Worm (Caenorhabditis elegans) whole organism, young adult: Measurements from ENCODE around the gene tyra-2.

ENCODE experiments used
- B0019.2 ChIP-seq: fragments of 200-800 bp; sonication (Bioruptor generic); conservative IDR thresholded peaks from 2 replicates; pipeline ENCODE4 v1.3.6; 2022; ENCODE audit warnings: missing genetic modification reagents, missing genetic modification characterization, missing compliant biosample characterization
- B0261.1 ChIP-seq: sonication (generic microtip); optimal IDR thresholded peaks from 2 replicates; lab custom pipeline; 2016; ENCODE audit warnings: mild to moderate bottlenecking, missing genetic modification characterization, moderate library complexity, missing compliant biosample characterization
- C06A6.2 ChIP-seq: fragments of 200-800 bp; sonication (Bioruptor generic); conservative IDR thresholded peaks from 2 replicates; pipeline ENCODE4 v1.3.6; 2022; ENCODE audit warnings: missing genetic modification characterization, missing compliant biosample characterization
- C17E4.6 ChIP-seq: fragments of 200-800 bp; sonication (Bioruptor generic); IDR thresholded peaks from 2 replicates; pipeline ENCODE4 v1.3.6; 2022; ENCODE audit warnings: missing genetic modification reagents, missing genetic modification characterization, missing compliant biosample characterization
- F10E7.11 ChIP-seq: sonication (generic microtip); optimal IDR thresholded peaks from 2 replicates; lab custom pipeline; 2017; ENCODE audit warnings: mild to moderate bottlenecking, missing genetic modification characterization, moderate library complexity, missing compliant biosample characterization
- F49E8.2 ChIP-seq: sonication (generic microtip); optimal IDR thresholded peaks from 3 replicates; lab custom pipeline; 2017; ENCODE audit warnings: missing genetic modification characterization, mild to moderate bottlenecking, missing compliant biosample characterization, antibody characterized with exemption, moderate library complexity; ENCODE audit not compliant: insufficient read depth
- T26A5.8 ChIP-seq: sonication (generic microtip); optimal IDR thresholded peaks from 2 replicates; lab custom pipeline; 2016; ENCODE audit warnings: missing genetic modification characterization, missing compliant biosample characterization
- Y53F4B.3 ChIP-seq: fragments of 200-800 bp; sonication (Bioruptor generic); IDR thresholded peaks from 2 replicates; pipeline ENCODE4 v1.3.6; 2022; ENCODE audit warnings: missing genetic modification reagents, missing genetic modification characterization, missing compliant biosample characterization
- Y53G8AR.9 ChIP-seq: fragments of 200-800 bp; sonication (Bioruptor generic); conservative IDR thresholded peaks from 2 replicates; pipeline ENCODE4 v1.3.6; 2022; ENCODE audit warnings: missing genetic modification reagents, missing genetic modification characterization, missing compliant biosample characterization
- ZK185.1 ChIP-seq: sonication (generic microtip); optimal IDR thresholded peaks from 2 replicates; lab custom pipeline; 2016; ENCODE audit warnings: mild to moderate bottlenecking, missing genetic modification characterization, missing compliant biosample characterization; ENCODE audit not compliant: poor library complexity, severe bottlenecking
- atf-7 ChIP-seq: sonication (generic microtip); optimal IDR thresholded peaks from 2 replicates; lab custom pipeline; 2017; ENCODE audit warnings: mild to moderate bottlenecking, missing genetic modification characterization, missing compliant biosample characterization
- athp-1 ChIP-seq: sonication (generic microtip); optimal IDR thresholded peaks from 2 replicates; lab custom pipeline; 2017; ENCODE audit warnings: mild to moderate bottlenecking, missing genetic modification characterization, missing compliant biosample characterization
- attf-5 ChIP-seq: fragments of 200-800 bp; sonication (Bioruptor generic); optimal IDR thresholded peaks from 2 replicates; lab custom pipeline; 2018; ENCODE audit warnings: mild to moderate bottlenecking, missing genetic modification characterization, missing compliant biosample characterization
- ceh-40 ChIP-seq: fragments of 200-800 bp; sonication (Bioruptor generic); IDR thresholded peaks from 2 replicates; pipeline ENCODE4 v1.3.6; 2022; ENCODE audit warnings: missing genetic modification characterization, missing compliant biosample characterization
- ceh-58 ChIP-seq: fragments of 200-800 bp; sonication (Bioruptor generic); IDR thresholded peaks from 2 replicates; pipeline ENCODE4 v1.3.6; 2022; ENCODE audit warnings: missing genetic modification characterization, missing compliant biosample characterization
- ceh-79 ChIP-seq: sonication (generic microtip); optimal IDR thresholded peaks from 2 replicates; lab custom pipeline; 2017; ENCODE audit warnings: mild to moderate bottlenecking, missing genetic modification characterization, missing compliant biosample characterization
- ceh-91 ChIP-seq: fragments of 200-800 bp; sonication (Bioruptor generic); IDR thresholded peaks from 2 replicates; pipeline ENCODE4 v1.3.6; 2022; ENCODE audit warnings: missing genetic modification reagents, missing genetic modification characterization, missing compliant biosample characterization
- chd-7 ChIP-seq: sonication (generic microtip); optimal IDR thresholded peaks from 2 replicates; lab custom pipeline; 2016; ENCODE audit warnings: mild to moderate bottlenecking, missing genetic modification characterization, moderate library complexity, missing compliant biosample characterization
- die-1 ChIP-seq: sonication (generic microtip); optimal IDR thresholded peaks from 2 replicates; lab custom pipeline; 2016; ENCODE audit warnings: missing genotype, mild to moderate bottlenecking, missing genetic modification characterization, missing compliant biosample characterization
- efl-1 ChIP-seq: fragments of 150-350 bp; optimal IDR thresholded peaks from 2 replicates; lab custom pipeline; 2014; ENCODE audit warnings: missing biosample characterization, missing genetic modification reagents, missing genetic modification characterization
- egl-44 ChIP-seq: fragments of 200-800 bp; sonication (Bioruptor generic); IDR thresholded peaks from 2 replicates; pipeline ENCODE4 v1.3.6; 2022; ENCODE audit warnings: missing genetic modification reagents, missing genetic modification characterization, missing compliant biosample characterization
- ets-4 ChIP-seq: fragments of 200-800 bp; sonication (Bioruptor generic); optimal IDR thresholded peaks from 2 replicates; lab custom pipeline; 2018; ENCODE audit warnings: mild to moderate bottlenecking, missing genetic modification characterization, missing compliant biosample characterization
- fkh-3 ChIP-seq: sonication (generic microtip); optimal IDR thresholded peaks from 2 replicates; lab custom pipeline; 2016; ENCODE audit warnings: mild to moderate bottlenecking, missing genetic modification characterization, missing compliant biosample characterization
- him-1 ChIP-seq: sonication (generic microtip); optimal IDR thresholded peaks from 2 replicates; lab custom pipeline; 2016; ENCODE audit warnings: missing genotype, missing genetic modification reagents, missing genetic modification characterization, missing compliant biosample characterization
- hlh-26 ChIP-seq: fragments of 200-800 bp; sonication (Bioruptor generic); conservative IDR thresholded peaks from 2 replicates; pipeline ENCODE4 v1.3.6; 2022; ENCODE audit warnings: missing genetic modification reagents, missing genetic modification characterization, missing compliant biosample characterization
- hrde-1 ChIP-seq: sonication (generic microtip); optimal IDR thresholded peaks from 2 replicates; lab custom pipeline; 2016; ENCODE audit warnings: missing genetic modification characterization, mild to moderate bottlenecking, missing compliant biosample characterization, moderate library complexity, missing genotype, missing genetic modification reagents, borderline replicate concordance
- lin-40 ChIP-seq: sonication (generic microtip); optimal IDR thresholded peaks from 2 replicates; lab custom pipeline; 2016; ENCODE audit warnings: missing genetic modification characterization, mild to moderate bottlenecking, missing compliant biosample characterization, missing genotype, missing genetic modification reagents
- lsy-27 ChIP-seq: sonication (generic microtip); optimal IDR thresholded peaks from 2 replicates; lab custom pipeline; 2017; ENCODE audit warnings: missing genetic modification characterization, mild to moderate bottlenecking, missing compliant biosample characterization, antibody characterized with exemption, missing genotype, borderline replicate concordance; ENCODE audit not compliant: insufficient read depth
- madf-10 ChIP-seq: sonication (generic microtip); optimal IDR thresholded peaks from 2 replicates; lab custom pipeline; 2016; ENCODE audit warnings: mild to moderate bottlenecking, missing genetic modification characterization, missing compliant biosample characterization
- mes-4 ChIP-seq: sonication (generic microtip); optimal IDR thresholded peaks from 2 replicates; lab custom pipeline; 2016; ENCODE audit warnings: missing genotype, missing genetic modification characterization, missing compliant biosample characterization
- nfya-2 ChIP-seq: fragments of 200-800 bp; sonication (Bioruptor generic); IDR thresholded peaks from 2 replicates; pipeline ENCODE4 v1.3.6; 2022; ENCODE audit warnings: missing genetic modification reagents, missing genetic modification characterization, missing compliant biosample characterization
- nhr-27 ChIP-seq: fragments of 200-800 bp; sonication (Bioruptor generic); optimal IDR thresholded peaks from 2 replicates; lab custom pipeline; 2018; ENCODE audit warnings: mild to moderate bottlenecking, missing genetic modification characterization, moderate library complexity, missing compliant biosample characterization
- pha-4 ChIP-seq: fragments of 150-350 bp; sonication (generic microtip); optimal IDR thresholded peaks from 2 replicates; lab custom pipeline; 2014; ENCODE audit warnings: missing biosample characterization, missing genetic modification reagents, missing genetic modification characterization
- rcor-1 ChIP-seq: fragments of 200-800 bp; sonication (Bioruptor generic); IDR thresholded peaks from 2 replicates; pipeline ENCODE4 v1.3.6; 2022; ENCODE audit warnings: missing genetic modification reagents, missing genetic modification characterization, missing compliant biosample characterization
- repo-1 ChIP-seq: sonication (generic microtip); optimal IDR thresholded peaks from 2 replicates; lab custom pipeline; 2017; ENCODE audit warnings: mild to moderate bottlenecking, missing genetic modification characterization, missing compliant biosample characterization
- snpc-4 ChIP-seq, 5 experiments: fragments of 150-350 bp in 1 of 5; sonication (generic microtip) in 4 of 5; optimal IDR thresholded peaks; 2 replicates each; lab custom pipeline; 2014 to 2018; ENCODE audit warnings: missing genetic modification characterization in 5 of 5, missing biosample characterization in 3 of 5, antibody characterized with exemption in 2 of 5, mild to moderate bottlenecking in 2 of 5, missing compliant biosample characterization in 2 of 5, missing genotype in 2 of 5, moderate library complexity in 2 of 5, missing genetic modification reagents in 1 of 5
- somi-1 ChIP-seq: fragments of 200-800 bp; sonication (Bioruptor generic); optimal IDR thresholded peaks from 2 replicates; lab custom pipeline; 2018; ENCODE audit warnings: mild to moderate bottlenecking, missing genetic modification characterization, missing compliant biosample characterization
- tbp1 ChIP-seq: fragments of 200-800 bp; sonication (Bioruptor generic); optimal IDR thresholded peaks from 2 replicates; lab custom pipeline; 2018; ENCODE audit warnings: mild to moderate bottlenecking, missing genetic modification characterization, missing compliant biosample characterization
- tlf-1 ChIP-seq: fragments of 200-800 bp; sonication (Bioruptor generic); optimal IDR thresholded peaks from 2 replicates; lab custom pipeline; 2018; ENCODE audit warnings: mild to moderate bottlenecking, missing genetic modification characterization, missing compliant biosample characterization
- unc-130 ChIP-seq: sonication (generic microtip); optimal IDR thresholded peaks from 2 replicates; lab custom pipeline; 2016; ENCODE audit warnings: missing genetic modification reagents, missing genetic modification characterization, missing compliant biosample characterization
- zfh-2 ChIP-seq: fragments of 200-800 bp; sonication (Bioruptor generic); conservative IDR thresholded peaks from 2 replicates; pipeline ENCODE4 v1.3.6; 2022; ENCODE audit warnings: missing genetic modification reagents, missing genetic modification characterization, missing compliant biosample characterization
- ztf-26 ChIP-seq: sonication (generic microtip); optimal IDR thresholded peaks from 2 replicates; lab custom pipeline; 2017; ENCODE audit warnings: missing genetic modification characterization, missing compliant biosample characterization
- ztf-3 ChIP-seq: fragments of 200-800 bp; sonication (Bioruptor generic); optimal IDR thresholded peaks from 2 replicates; lab custom pipeline; 2018; ENCODE audit warnings: mild to moderate bottlenecking, missing genetic modification characterization, missing compliant biosample characterization

tyra-2 gene

ce11 chrX:6991427-6991826 is 13.9 kb downstream of the tyra-2 start, which contains the start of gene ugt-57:
TSS of gene ugt-57 (plus strand) at chrX:6991727.
- TF ChIP-seq madf-10 (tag; lab: Kevin White, UChicago) (no peak), pha-4 (no peak), snpc-4 (GFP tag; optimal IDR thresholded peaks at IDR 0.05; lab: Kevin White, UChicago) (no peak), snpc-4 (tag; optimal IDR thresholded peaks at IDR 0.05; lab: Kevin White, UChicago) (no peak), B0019.2 (GFP tag; lab: Robert Waterston, UW) (no peak), unc-130 (GFP tag; lab: Kevin White, UChicago) (no peak), nhr-27 (tag; lab: Kevin White, UChicago) (no peak), F10E7.11 (tag; lab: Kevin White, UChicago) (no peak), athp-1 (tag; lab: Kevin White, UChicago) (no peak), ceh-40 (GFP tag; lab: Robert Waterston, UW) (no peak)

- TF ChIP-seq hlh-26 (GFP tag; lab: Robert Waterston, UW) = no peak
- TF ChIP-seq him-1 (tag; lab: Kevin White, UChicago) = no peak
- TF ChIP-seq attf-5 (GFP tag; lab: Kevin White, UChicago) = no peak
- TF ChIP-seq mes-4 = no peak
- no peak for TF ChIP-seq egl-44
- no peak for TF ChIP-seq efl-1 (GFP tag; lab: Kevin White, UChicago)
- no peak for TF ChIP-seq hrde-1
- TF ChIP-seq ceh-91 (GFP tag; lab: Robert Waterston, UW) = no peak
- no peak for TF ChIP-seq ets-4 (GFP tag; lab: Kevin White, UChicago)
Observed at ce11 chrX:6989342-6989741, 16.0 kb downstream of the tyra-2 start, which contains the start of gene F01E11.18. TSS of gene F01E11.18 (plus strand) at chrX:6989642.

- no peak for TF ChIP-seq Y53F4B.3
- TF ChIP-seq zfh-2 = no peak
- no peak for TF ChIP-seq C06A6.2 (GFP tag; lab: Robert Waterston, UW)
- no peak for TF ChIP-seq atf-7
- TF ChIP-seq somi-1 (GFP tag; lab: Kevin White, UChicago) = no peak
- no peak for TF ChIP-seq lin-40
- no peak for TF ChIP-seq tbp1 (GFP tag; lab: Kevin White, UChicago)
- no peak for TF ChIP-seq F49E8.2 (tag; lab: Kevin White, UChicago)
- TF ChIP-seq egl-44 = no peak
- no peak for TF ChIP-seq B0261.1 (tag; lab: Kevin White, UChicago)
- TF ChIP-seq repo-1 = no peak
- no peak for TF ChIP-seq ceh-91 (GFP tag; lab: Robert Waterston, UW)
- no peak for TF ChIP-seq nfya-2
Observed at ce11 chrX:6988212-6988611, 17.2 kb downstream of the tyra-2 start.

- TF ChIP-seq Y53F4B.3 (no peak), die-1 (no peak), ztf-26 (tag; lab: Kevin White, UChicago) (no peak), hrde-1 (no peak), ceh-58 (GFP tag; lab: Robert Waterston, UW) (no peak)
Observed at ce11 chrX:6971301-6971700, 34.1 kb downstream of the tyra-2 start.

- no peak for TF ChIP-seq ZK185.1 (tag; lab: Kevin White, UChicago)
- TF ChIP-seq T26A5.8 (tag; lab: Kevin White, UChicago) = no peak
- no peak for TF ChIP-seq tbp1 (GFP tag; lab: Kevin White, UChicago)
- TF ChIP-seq somi-1 (GFP tag; lab: Kevin White, UChicago) = no peak
- no peak for TF ChIP-seq ztf-3 (GFP tag; lab: Kevin White, UChicago)
- TF ChIP-seq lsy-27 = no peak
- TF ChIP-seq Y53G8AR.9 (GFP tag; lab: Robert Waterston, UW) = no peak
- TF ChIP-seq unc-130 (GFP tag; lab: Kevin White, UChicago) = no peak
- TF ChIP-seq C17E4.6 (GFP tag; lab: Robert Waterston, UW) = no peak
- no peak for TF ChIP-seq hlh-26 (GFP tag; lab: Robert Waterston, UW)
- TF ChIP-seq ceh-79 (tag; lab: Kevin White, UChicago) = no peak
- no peak for TF ChIP-seq tlf-1
- no peak for TF ChIP-seq rcor-1 (GFP tag; lab: Robert Waterston, UW)
- TF ChIP-seq fkh-3 = no peak
- no peak for TF ChIP-seq chd-7
Observed at ce11 chrX:6970134-6970533, 35.2 kb downstream of the tyra-2 start.
